Worm (Caenorhabditis elegans) whole organism, young adult: Measurements from ENCODE around the gene ref-1.

Experiments
- F23B12.7 ChIP-seq: sonication (generic microtip); optimal IDR thresholded peaks from 2 replicates; lab custom pipeline; 2017; ENCODE audit warnings: missing genetic modification characterization, mild to moderate bottlenecking, missing compliant biosample characterization, antibody characterized with exemption, moderate library complexity; ENCODE audit not compliant: insufficient read depth
- hmg-20 ChIP-seq: fragments of 200-800 bp; sonication (Bioruptor generic); IDR thresholded peaks from 2 replicates; pipeline ENCODE4 v1.3.6; 2022; ENCODE audit warnings: missing genetic modification reagents, missing genetic modification characterization, missing compliant biosample characterization
- nfya-1 ChIP-seq: sonication (generic microtip); optimal IDR thresholded peaks from 2 replicates; lab custom pipeline; 2017; ENCODE audit warnings: antibody characterized with exemption, missing compliant biosample characterization, missing genetic modification characterization, borderline replicate concordance; ENCODE audit not compliant: insufficient read depth
- nfyb-1 ChIP-seq: fragments of 200-800 bp; sonication (Bioruptor generic); IDR thresholded peaks from 2 replicates; pipeline ENCODE4 v1.3.6; 2022; ENCODE audit warnings: missing genetic modification reagents, missing genetic modification characterization, missing compliant biosample characterization
- pbrm-1 ChIP-seq: fragments of 200-800 bp; sonication (Bioruptor generic); IDR thresholded peaks from 2 replicates; pipeline ENCODE4 v1.3.6; 2022; ENCODE audit warnings: missing genetic modification reagents, missing genetic modification characterization, missing compliant biosample characterization
- pha-4 ChIP-seq: fragments of 150-350 bp; sonication (generic microtip); optimal IDR thresholded peaks from 2 replicates; lab custom pipeline; 2014; ENCODE audit warnings: missing biosample characterization, missing genetic modification reagents, missing genetic modification characterization
- unc-62 ChIP-seq: fragments of 150-350 bp; optimal IDR thresholded peaks from 2 replicates; lab custom pipeline; 2014; ENCODE audit warnings: missing biosample characterization, missing genetic modification reagents, missing genetic modification characterization
- ztf-6 ChIP-seq: fragments of 200-800 bp; sonication (Bioruptor generic); IDR thresholded peaks from 2 replicates; pipeline ENCODE4 v1.3.6; 2022; ENCODE audit warnings: missing genetic modification reagents, missing genetic modification characterization, missing compliant biosample characterization

ce11 chrII:10199906-10200305 lies 18.4 kb upstream of the ref-1 start, which contains the start of gene R05H5.4:
- TF ChIP-seq ztf-6 (GFP tag; lab: Robert Waterston, UW) (no peak), F23B12.7 (tag; lab: Kevin White, UChicago) (no peak), nfya-1 (tag; lab: Kevin White, UChicago) (no peak), pha-4 (tag; lab: Kevin White, UChicago) (no peak), unc-62 (GFP tag; lab: Kevin White, UChicago) (no peak), nfyb-1 (GFP tag; lab: Robert Waterston, UW) (no peak), hmg-20 (GFP tag; lab: Robert Waterston, UW) (no peak), pbrm-1 (GFP tag; lab: Robert Waterston, UW) (no peak)
